Fruit fly (Drosophila melanogaster) whole organism, wandering third instar larva: ENCODE data around the gene Dok.
A peak's percentile ranks its signal among the peaks of the same experiment; 100 is the strongest.

Experiments
- Abd-B ChIP-seq: fragments of >200 bp; optimal IDR thresholded peaks from 2 replicates; lab custom pipeline; 2017; ENCODE audit warnings: missing biosample characterization, missing genetic modification characterization
- CG32264 ChIP-seq: fragments of 200-800 bp; sonication (Bioruptor generic); optimal IDR thresholded peaks from 2 replicates; lab custom pipeline; 2016; ENCODE audit warnings: missing biosample characterization, missing genetic modification characterization
- CG9705 ChIP-seq: fragments of 200-800 bp; sonication (Bioruptor generic); optimal IDR thresholded peaks from 2 replicates; lab custom pipeline; 2018; ENCODE audit warnings: missing biosample characterization, mild to moderate bottlenecking, missing genetic modification characterization
- CrebA ChIP-seq: fragments of 200-800 bp; sonication (Bioruptor generic); optimal IDR thresholded peaks from 2 replicates; lab custom pipeline; 2016; ENCODE audit warnings: missing biosample characterization, mild to moderate bottlenecking, missing genetic modification characterization, borderline replicate concordance
- Dfd ChIP-seq: fragments of >200 bp; optimal IDR thresholded peaks from 2 replicates; lab custom pipeline; 2017; ENCODE audit warnings: missing biosample characterization, missing genetic modification characterization
- Dif ChIP-seq: fragments of 200-275, 200-300 bp; sonication (Bioruptor generic); optimal IDR thresholded peaks from 2 replicates; lab custom pipeline; 2018; ENCODE audit warnings: missing biosample characterization, missing genetic modification characterization; ENCODE audit not compliant: partially characterized antibody
- GATAd ChIP-seq: sonication (Bioruptor generic); optimal IDR thresholded peaks from 2 replicates; lab custom pipeline; 2016; ENCODE audit warnings: missing biosample characterization, missing genetic modification characterization
- HLH106 ChIP-seq: fragments of 200-800 bp; optimal IDR thresholded peaks from 3 replicates; lab custom pipeline; 2019; ENCODE audit warnings: missing biosample characterization, mild to moderate bottlenecking, missing genetic modification characterization, moderate library complexity
- Hnf4 ChIP-seq: fragments of 200-800 bp; sonication (Bioruptor generic); optimal IDR thresholded peaks from 2 replicates; lab custom pipeline; 2016; ENCODE audit warnings: missing biosample characterization, mild to moderate bottlenecking, missing genetic modification characterization
- Hr78 ChIP-seq: fragments of >200 bp; optimal IDR thresholded peaks from 2 replicates; lab custom pipeline; 2017; ENCODE audit warnings: missing biosample characterization, missing genetic modification characterization
- Hr83 ChIP-seq: fragments of 200-300 bp; sonication (Bioruptor generic); optimal IDR thresholded peaks from 2 replicates; lab custom pipeline; 2016; ENCODE audit warnings: missing biosample characterization, mild to moderate bottlenecking, missing genetic modification characterization, moderate library complexity; ENCODE audit not compliant: poor library complexity, severe bottlenecking
- Jra ChIP-seq: sonication (Bioruptor generic); optimal IDR thresholded peaks from 2 replicates; lab custom pipeline; 2016; ENCODE audit warnings: missing biosample characterization, missing genetic modification characterization
- Mio ChIP-seq: sonication (Bioruptor generic); optimal IDR thresholded peaks from 2 replicates; lab custom pipeline; 2016; ENCODE audit warnings: missing biosample characterization, missing genetic modification characterization
- Myc ChIP-seq: fragments of >200 bp; optimal IDR thresholded peaks from 2 replicates; lab custom pipeline; 2017
- N ChIP-seq: fragments of >200 bp; optimal IDR thresholded peaks from 2 replicates; lab custom pipeline; 2018; ENCODE audit warnings: missing biosample characterization, missing external identifiers, missing genetic modification characterization
- OdsH ChIP-seq: fragments of 200-800 bp; sonication (Bioruptor generic); optimal IDR thresholded peaks from 2 replicates; lab custom pipeline; 2016; ENCODE audit warnings: missing biosample characterization, mild to moderate bottlenecking, missing genetic modification characterization
- Rel ChIP-seq, 2 experiments: fragments of 200-800 bp; sonication (Bioruptor generic) in 1 of 2; optimal IDR thresholded peaks; 2 replicates in 1 of 2; 3 replicates in 1 of 2; lab custom pipeline; 2016 to 2019; ENCODE audit warnings: mild to moderate bottlenecking in 2 of 2, missing biosample characterization in 2 of 2, missing genetic modification characterization in 2 of 2, moderate library complexity in 1 of 2
- Sp1 ChIP-seq: fragments of 200-800 bp; sonication (Bioruptor generic); optimal IDR thresholded peaks from 3 replicates; lab custom pipeline; 2019; ENCODE audit warnings: missing biosample characterization, mild to moderate bottlenecking, missing genetic modification characterization, moderate library complexity
- Vsx2 ChIP-seq: fragments of 200-300, 225-300 bp; sonication (Bioruptor generic); optimal IDR thresholded peaks from 2 replicates; lab custom pipeline; 2018; ENCODE audit warnings: missing biosample characterization, missing genetic modification characterization; ENCODE audit not compliant: partially characterized antibody
- br ChIP-seq: fragments of 200-800 bp; sonication (Bioruptor generic); optimal IDR thresholded peaks from 2 replicates; lab custom pipeline; 2016; ENCODE audit warnings: missing biosample characterization, missing genetic modification characterization
- brk ChIP-seq: fragments of 200-800 bp; sonication (Bioruptor generic); optimal IDR thresholded peaks from 2 replicates; lab custom pipeline; 2016; ENCODE audit warnings: missing biosample characterization, mild to moderate bottlenecking, missing genetic modification characterization
- dl ChIP-seq, 2 experiments: fragments of 175-275, 200-275 bp in 1 of 2; fragments of 200-275 bp in 1 of 2; sonication (Bioruptor generic); optimal IDR thresholded peaks; lab custom pipeline; 2018; ENCODE audit warnings: mild to moderate bottlenecking in 2 of 2, missing biosample characterization in 2 of 2, missing genetic modification characterization in 2 of 2, moderate library complexity in 2 of 2; ENCODE audit not compliant: partially characterized antibody in 2 of 2, insufficient read depth in 1 of 2
- dmrt93B ChIP-seq: fragments of 200-800 bp; sonication (Bioruptor generic); optimal IDR thresholded peaks from 2 replicates; lab custom pipeline; 2018; ENCODE audit warnings: missing biosample characterization, mild to moderate bottlenecking, missing genetic modification characterization
- dsf ChIP-seq: sonication (Bioruptor generic); optimal IDR thresholded peaks from 2 replicates; lab custom pipeline; 2016; ENCODE audit warnings: missing biosample characterization, missing genetic modification characterization, borderline replicate concordance
- ey ChIP-seq: fragments of 200-800 bp; sonication (Bioruptor generic); optimal IDR thresholded peaks from 2 replicates; lab custom pipeline; 2016; ENCODE audit warnings: missing biosample characterization, missing genetic modification characterization
- foxo ChIP-seq, 2 experiments: fragments of 200-800 bp; sonication (Bioruptor generic); optimal IDR thresholded peaks; 2 replicates in 1 of 2; 3 replicates in 1 of 2; lab custom pipeline; 2016 to 2017; ENCODE audit warnings: missing biosample characterization in 2 of 2, missing genetic modification characterization in 2 of 2
- fru ChIP-seq: fragments of 200-800 bp; sonication (Bioruptor generic); optimal IDR thresholded peaks from 3 replicates; lab custom pipeline; 2016; ENCODE audit warnings: missing biosample characterization, mild to moderate bottlenecking, missing genetic modification characterization
- h ChIP-seq: fragments of 200-800 bp; sonication (Bioruptor generic); optimal IDR thresholded peaks from 3 replicates; lab custom pipeline; 2016; ENCODE audit warnings: missing biosample characterization, mild to moderate bottlenecking, missing genetic modification characterization
- jim ChIP-seq: fragments of 175-275, 200-325 bp; sonication (Bioruptor generic); optimal IDR thresholded peaks from 2 replicates; lab custom pipeline; 2016; ENCODE audit warnings: missing biosample characterization, mild to moderate bottlenecking, missing genetic modification characterization
- lola ChIP-seq: fragments of >200 bp; optimal IDR thresholded peaks from 2 replicates; lab custom pipeline; 2017; ENCODE audit warnings: missing biosample characterization, missing genetic modification characterization
- pan ChIP-seq: fragments of >200 bp; optimal IDR thresholded peaks from 2 replicates; lab custom pipeline; 2017
- psq ChIP-seq: fragments of 200-800 bp; sonication (Bioruptor generic); optimal IDR thresholded peaks from 3 replicates; lab custom pipeline; 2017; ENCODE audit warnings: missing biosample characterization, mild to moderate bottlenecking, missing genetic modification characterization, moderate library complexity
- rgr ChIP-seq: fragments of 200-800 bp; sonication (Bioruptor generic); optimal IDR thresholded peaks from 3 replicates; lab custom pipeline; 2016; ENCODE audit warnings: missing biosample characterization, mild to moderate bottlenecking, missing genetic modification characterization
- sage ChIP-seq: fragments of 200-800 bp; sonication (Bioruptor generic); optimal IDR thresholded peaks from 2 replicates; lab custom pipeline; 2016; ENCODE audit warnings: missing biosample characterization, mild to moderate bottlenecking, missing genetic modification characterization
- sv ChIP-seq: fragments of 200-800 bp; sonication (Bioruptor generic); optimal IDR thresholded peaks from 3 replicates; lab custom pipeline; 2016; ENCODE audit warnings: missing biosample characterization, missing genetic modification characterization
- tai ChIP-seq: sonication (Bioruptor generic); optimal IDR thresholded peaks from 2 replicates; lab custom pipeline; 2016; ENCODE audit warnings: missing biosample characterization, missing genetic modification characterization
- usp ChIP-seq: fragments of >200 bp; optimal IDR thresholded peaks from 2 replicates; lab custom pipeline; 2017; ENCODE audit warnings: missing biosample characterization, missing genetic modification characterization
- woc ChIP-seq: sonication (Bioruptor generic); optimal IDR thresholded peaks from 2 replicates; lab custom pipeline; 2016; ENCODE audit warnings: missing biosample characterization, mild to moderate bottlenecking, missing genetic modification characterization

The Dok gene

dm6 chrX:7304798-7305447 is 19.1 kb upstream of the Dok start:
- TF ChIP-seq CG32264 (GFP tag; lab: Kevin White, UChicago) (no peak), sage (peak; percentile 22), Hr83 (GFP tag; lab: Kevin White, UChicago) (no peak), woc (GFP tag; lab: Kevin White, UChicago) (no peak), psq (GFP tag; lab: Kevin White, UChicago) (peak; percentile 94), Dif (no peak), tai (GFP tag; lab: Kevin White, UChicago) (no peak), OdsH (GFP tag; lab: Kevin White, UChicago) (no peak), ey (GFP tag; lab: Kevin White, UChicago) (no peak), Hnf4 (peak; percentile 18), brk (GFP tag; lab: Kevin White, UChicago) (no peak), CrebA (peak; percentile 69), jim (GFP tag; lab: Kevin White, UChicago) (peak; percentile 89), dsf (GFP tag; lab: Kevin White, UChicago) (no peak), Rel (GFP tag; optimal IDR thresholded peaks at IDR 0.05; lab: Kevin White, UChicago) (no peak), Rel (tag; optimal IDR thresholded peaks at IDR 0.05; lab: Kevin White, UChicago) (no peak), Abd-B (no peak), Mio (no peak), N (GFP tag; lab: Kevin White, UChicago) (no peak), br (peak; percentile 16), fru (GFP tag; lab: Kevin White, UChicago) (peak; percentile 53), Sp1 (GFP tag; lab: Kevin White, UChicago) (peak; percentile 12), HLH106 (peak; percentile 8)
- TF ChIP-seq, all 38 proteins: peak for 9

dm6 chrX:7305753-7306338 is 18.2 kb upstream of the Dok start:
- TF ChIP-seq N (GFP tag; lab: Kevin White, UChicago) (peak; percentile 5), Hnf4 (peak; percentile 10), usp (GFP tag; lab: Kevin White, UChicago) (no peak), Hr83 (GFP tag; lab: Kevin White, UChicago) (no peak), fru (GFP tag; lab: Kevin White, UChicago) (peak; percentile 77), Dfd (GFP tag; lab: Kevin White, UChicago) (peak; percentile 21), tai (GFP tag; lab: Kevin White, UChicago) (no peak), dmrt93B (GFP tag; lab: Kevin White, UChicago) (peak; percentile 87), pan (no peak), CrebA (peak; percentile 38), CG32264 (GFP tag; lab: Kevin White, UChicago) (peak; percentile 35), HLH106 (peak; percentile 84), Hr78 (GFP tag; lab: Kevin White, UChicago) (no peak), ey (GFP tag; lab: Kevin White, UChicago) (peak; percentile 66), Rel (GFP tag; optimal IDR thresholded peaks at IDR 0.05; lab: Kevin White, UChicago) (no peak), Rel (tag; optimal IDR thresholded peaks at IDR 0.05; lab: Kevin White, UChicago) (peak; percentile 41), Abd-B (no peak), GATAd (GFP tag; lab: Kevin White, UChicago) (no peak), sv (GFP tag; lab: Kevin White, UChicago) (no peak), foxo (GFP tag; optimal IDR thresholded peaks at IDR 0.05; lab: Kevin White, UChicago) (peak in 1 of 2 experiments; percentile 90), dl (GFP tag; optimal IDR thresholded peaks at IDR 0.05; lab: Kevin White, UChicago; ENCODE audit: insufficient read depth in 1 of 2, partially characterized antibody in 2 of 2) (peak in 1 of 2 experiments; percentile 13), Vsx2 (GFP tag; lab: Kevin White, UChicago) (no peak), dsf (GFP tag; lab: Kevin White, UChicago) (no peak), Dif (no peak), OdsH (GFP tag; lab: Kevin White, UChicago) (peak; percentile 69), sage (no peak), br (peak; percentile 50), lola (GFP tag; lab: Kevin White, UChicago) (no peak), woc (GFP tag; lab: Kevin White, UChicago) (peak; percentile 40), jim (GFP tag; lab: Kevin White, UChicago) (no peak), h (GFP tag; lab: Kevin White, UChicago) (peak; percentile 73), Sp1 (GFP tag; lab: Kevin White, UChicago) (peak; percentile 82), Jra (GFP tag; lab: Kevin White, UChicago) (peak; percentile 5), CG9705 (GFP tag; lab: Kevin White, UChicago) (peak; percentile 63), psq (GFP tag; lab: Kevin White, UChicago) (peak; percentile 65), rgr (GFP tag; lab: Kevin White, UChicago) (peak; percentile 78), Mio (no peak), brk (GFP tag; lab: Kevin White, UChicago) (no peak), Myc (lab: Kevin White, UChicago) (no peak)
